Fruit fly (Drosophila melanogaster): ENCODE measurements around the gene Cog8.

The Cog8 gene

DNA sequence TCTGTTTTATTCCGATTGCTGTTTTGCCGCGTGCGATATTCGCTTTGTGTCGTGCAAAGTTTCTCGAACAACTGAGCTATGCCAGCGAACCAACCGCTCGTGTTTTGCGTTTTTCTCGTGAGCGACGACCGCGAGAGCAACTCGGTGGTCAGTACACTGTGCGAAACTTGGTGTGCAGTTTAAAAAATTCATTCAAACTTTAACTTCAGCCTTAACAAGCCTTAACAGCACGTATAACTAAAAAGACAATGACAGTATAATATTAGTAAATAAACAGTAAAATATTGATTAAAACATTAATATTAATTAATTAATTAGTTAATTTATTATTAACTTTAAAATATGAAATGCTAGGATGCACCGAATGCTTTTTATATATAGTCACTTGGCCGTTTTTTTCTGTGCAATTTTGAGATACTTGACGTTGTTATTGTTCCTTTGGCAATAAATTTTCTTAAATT is 29.4 kb upstream of the Cog8 start, which contains the start of gene CG31705 (continued):
- TF ChIP-seq CG11085 (GFP tag; IDR thresholded peaks at IDR 0.05) (no peak), kni (GFP tag; optimal IDR thresholded peaks at IDR 0.05) (no peak), sr (GFP tag; IDR thresholded peaks at IDR 0.05) (no peak), tap (tag; optimal IDR thresholded peaks at IDR 0.05) (peak; percentile 28), CG15601 (tag; optimal IDR thresholded peaks at IDR 0.05) (no peak), CG13287 (GFP tag; IDR thresholded peaks at IDR 0.05; ENCODE audit: partially characterized antibody) (no peak), HmgD (GFP tag; optimal IDR thresholded peaks at IDR 0.05) (no peak), slou (GFP tag; optimal IDR thresholded peaks at IDR 0.05) (peak; percentile 55), CG17385 (GFP tag; optimal IDR thresholded peaks at IDR 0.05) (no peak), vfl (GFP tag; optimal IDR thresholded peaks at IDR 0.05) (no peak), pan (optimal IDR thresholded peaks at IDR 0.05) (no peak), pan (GFP tag; optimal IDR thresholded peaks at IDR 0.05 in 1 of 2, IDR thresholded peaks at IDR 0.05 in 1 of 2) (peak in 1 of 2 experiments; percentile 53), nom (GFP tag; optimal IDR thresholded peaks at IDR 0.05) (no peak), CG43689 (GFP tag; IDR thresholded peaks at IDR 0.05) (no peak), Ravus (GFP tag; IDR thresholded peaks at IDR 0.05) (no peak), pros (GFP tag; optimal IDR thresholded peaks at IDR 0.05) (no peak), odd (GFP tag; optimal IDR thresholded peaks at IDR 0.05) (peak; percentile 25), prd (optimal IDR thresholded peaks at IDR 0.05) (no peak), prd (GFP tag; IDR thresholded peaks at IDR 0.05) (peak; percentile 12; the same call in 1 of the 3 replicates), CG16815 (GFP tag; optimal IDR thresholded peaks at IDR 0.05) (peak; percentile 6), Hsf (GFP tag; optimal IDR thresholded peaks at IDR 0.05) (no peak), ci (GFP tag; IDR thresholded peaks at IDR 0.05) (0 out of 3 replicates have a peak, but pooled peaks have one; percentile 13), Myb (GFP tag; optimal IDR thresholded peaks at IDR 0.05) (no peak), Mes4 (GFP tag; optimal IDR thresholded peaks at IDR 0.05) (no peak), rib (GFP tag; IDR thresholded peaks at IDR 0.05) (no peak), gcm2 (GFP tag; optimal IDR thresholded peaks at IDR 0.05) (no peak), Mad (GFP tag; optimal IDR thresholded peaks at IDR 0.05) (no peak), HmgZ (tag; optimal IDR thresholded peaks at IDR 0.05) (no peak), Lhr (GFP tag; optimal IDR thresholded peaks at IDR 0.05) (no peak), D (optimal IDR thresholded peaks at IDR 0.05) (no peak), D (GFP tag; optimal IDR thresholded peaks at IDR 0.05) (peak; percentile 3), dysf (GFP tag; IDR thresholded peaks at IDR 0.05) (peak; percentile 64; the same call in 2 of the 3 replicates), CG17912 (GFP tag; optimal IDR thresholded peaks at IDR 0.05) (no peak), hth (optimal IDR thresholded peaks at IDR 0.05) (no peak), toy (GFP tag; IDR thresholded peaks at IDR 0.05) (no peak), CG12104 (GFP tag; optimal IDR thresholded peaks at IDR 0.05) (peak; percentile 50), CrebB (tag; optimal IDR thresholded peaks at IDR 0.05) (no peak), CG8478 (optimal IDR thresholded peaks at IDR 0.05) (no peak), Oli (tag; optimal IDR thresholded peaks at IDR 0.05) (peak; percentile 63), CG8924 (tag; optimal IDR thresholded peaks at IDR 0.05) (peak; percentile 54), Meics (GFP tag; optimal IDR thresholded peaks at IDR 0.05) (peak; percentile 79), Side (GFP tag; optimal IDR thresholded peaks at IDR 0.05) (no peak), ap (GFP tag; IDR thresholded peaks at IDR 0.05) (no peak), CG14860 (GFP tag; IDR thresholded peaks at IDR 0.05; ENCODE audit: partially characterized antibody) (no peak), CG1602 (GFP tag; optimal IDR thresholded peaks at IDR 0.05) (peak; percentile 2), CG2120 (GFP tag; optimal IDR thresholded peaks at IDR 0.05) (peak; percentile 50), Gug (GFP tag; IDR thresholded peaks at IDR 0.05) (no peak), CG7372 (GFP tag; IDR thresholded peaks at IDR 0.05) (no peak), CG18619 (GFP tag; optimal IDR thresholded peaks at IDR 0.05) (peak; percentile 48), CG11560 (tag; IDR thresholded peaks at IDR 0.05) (0 out of 3 replicates have a peak, but pooled peaks have one; percentile 46), HLH4C (GFP tag; IDR thresholded peaks at IDR 0.05; ENCODE audit: partially characterized antibody) (no peak), B-H2 (GFP tag; optimal IDR thresholded peaks at IDR 0.05) (no peak), CG33557 (GFP tag; optimal IDR thresholded peaks at IDR 0.05) (no peak)
